Worm (Caenorhabditis elegans) whole organism, late embryonic: Measurements from ENCODE around the gene crn-6.

ENCODE experiments used
- F13H6.1 ChIP-seq: sonication (generic microtip); optimal IDR thresholded peaks from 2 replicates; lab custom pipeline; 2016; ENCODE audit warnings: missing genetic modification characterization, missing compliant biosample characterization
- ahr-1 ChIP-seq: sonication (generic microtip); optimal IDR thresholded peaks from 2 replicates; lab custom pipeline; 2016; ENCODE audit warnings: missing genetic modification characterization, missing compliant biosample characterization
- ama-1 ChIP-seq: fragments of 150-350 bp; optimal IDR thresholded peaks from 2 replicates; lab custom pipeline; 2014
- ceh-9 ChIP-seq: sonication (generic microtip); optimal IDR thresholded peaks from 2 replicates; lab custom pipeline; 2016; ENCODE audit warnings: mild to moderate bottlenecking, missing genetic modification characterization, inconsistent platforms, missing compliant biosample characterization
- dve-1 ChIP-seq: sonication (generic microtip); optimal IDR thresholded peaks from 2 replicates; lab custom pipeline; 2017; ENCODE audit warnings: antibody characterized with exemption, mild to moderate bottlenecking, missing genetic modification characterization, missing compliant biosample characterization
- hlh-30 ChIP-seq: sonication (generic microtip); optimal IDR thresholded peaks from 2 replicates; lab custom pipeline; 2017; ENCODE audit warnings: antibody characterized with exemption, missing genetic modification characterization, missing compliant biosample characterization; ENCODE audit not compliant: insufficient read depth
- pag-3 ChIP-seq: sonication (generic microtip); optimal IDR thresholded peaks from 2 replicates; lab custom pipeline; 2016; ENCODE audit warnings: missing compliant biosample characterization, missing genetic modification characterization, borderline replicate concordance
- pha-4 ChIP-seq: fragments of 150-350 bp; optimal IDR thresholded peaks from 2 replicates; lab custom pipeline; 2018; ENCODE audit warnings: missing biosample characterization, missing genetic modification reagents, missing genetic modification characterization
- pqm-1 ChIP-seq: sonication (generic microtip); optimal IDR thresholded peaks from 2 replicates; lab custom pipeline; 2016; ENCODE audit warnings: missing genetic modification characterization, missing compliant biosample characterization

DNA sequence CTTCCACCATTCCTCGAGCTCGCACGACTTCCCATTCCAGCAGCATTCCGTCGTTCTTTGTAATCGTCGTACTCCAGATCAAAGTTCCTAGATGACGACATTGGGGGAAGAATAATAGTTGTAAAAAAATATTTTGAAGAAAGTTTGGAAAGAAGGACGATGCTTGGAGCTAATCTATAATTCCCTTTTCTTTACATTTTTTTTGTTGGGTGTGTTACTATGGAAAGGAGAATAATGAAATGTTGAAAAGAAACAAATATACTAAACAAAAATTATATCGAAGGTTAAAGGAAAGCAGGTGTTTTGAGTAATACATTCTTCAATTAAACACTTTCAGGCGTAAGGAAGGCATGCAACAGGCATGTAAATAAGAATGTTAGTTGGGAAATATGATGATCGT, 37.8 kb upstream of the crn-6 start, which contains the start of gene C40H1.3:
- TF ChIP-seq pha-4 (tag; lab: Kevin White, UChicago) (no peak), pag-3 (no peak), ceh-9 (tag; lab: Kevin White, UChicago) (no peak), hlh-30 (tag; lab: Kevin White, UChicago) (no peak), ahr-1 (tag; lab: Kevin White, UChicago) (no peak), dve-1 (tag; lab: Kevin White, UChicago) (no peak), F13H6.1 (tag; lab: Kevin White, UChicago) (no peak), ama-1 (lab: Kevin White, UChicago) (no peak), pqm-1 (no peak)
